Fruit fly (Drosophila melanogaster) S2 (cell line): ENCODE data around the gene CG44521.

Experiments
- CG8478 ChIP-seq: fragments of >200 bp; optimal IDR thresholded peaks from 2 replicates; lab custom pipeline; 2018
- CTCF ChIP-seq, 2 experiments: fragments of >200 bp; optimal IDR thresholded peaks; 2 replicates each; lab custom pipeline; 2018

dm6 chr3L:5749616-5750336 lies 36.6 kb downstream of the CG44521 start:
- peak; percentile 86 to 96 for TF ChIP-seq CTCF (optimal IDR thresholded peaks at IDR 0.05; lab: Kevin White, UChicago)
- TF ChIP-seq CG8478, result no peak
